Fruit fly (Drosophila melanogaster): ENCODE measurements around the gene mei-38.

Gene mei-38

dm6 chrX:1466505-1467381, 10.1 kb upstream of the mei-38 start (continued):
- TF ChIP-seq Meics (GFP tag; optimal IDR thresholded peaks at IDR 0.05) = peak; percentile 29
- no peak for TF ChIP-seq sens (GFP tag)
- TF ChIP-seq Drgx (GFP tag; IDR thresholded peaks at IDR 0.05) = peak; percentile 41; the same call in 1 of the 2 replicates
- peak; percentile 49; the same call in 1 of the 2 replicates for TF ChIP-seq MBD-R2 (GFP tag; IDR thresholded peaks at IDR 0.05)
- TF ChIP-seq tgo (GFP tag; IDR thresholded peaks at IDR 0.05) = no peak
- no peak for TF ChIP-seq CG8290 (GFP tag; optimal IDR thresholded peaks at IDR 0.05)
- TF ChIP-seq CG8290 (tag; optimal IDR thresholded peaks at IDR 0.05) = peak in 1 of 2 experiments; percentile 30
- TF ChIP-seq CG43689 (GFP tag; IDR thresholded peaks at IDR 0.05) = no peak
- TF ChIP-seq CG11456 (GFP tag; IDR thresholded peaks at IDR 0.05) = no peak
- no peak for TF ChIP-seq row (GFP tag; IDR thresholded peaks at IDR 0.05)
- no peak for TF ChIP-seq CG1603 (tag; optimal IDR thresholded peaks at IDR 0.05)
- TF ChIP-seq btn (GFP tag; optimal IDR thresholded peaks at IDR 0.05) = no peak
- TF ChIP-seq CG6791 (GFP tag; IDR thresholded peaks at IDR 0.05; ENCODE audit: partially characterized antibody) = 0 out of 3 replicates have a peak, but pooled peaks have one; percentile 9
- TF ChIP-seq CG11504 (tag; optimal IDR thresholded peaks at IDR 0.05) = no peak
- TF ChIP-seq CG10565 (GFP tag; optimal IDR thresholded peaks at IDR 0.05) = no peak
- no peak for TF ChIP-seq caup (GFP tag; optimal IDR thresholded peaks at IDR 0.05; ENCODE audit: severe bottlenecking)
- no peak for TF ChIP-seq Dek (tag; optimal IDR thresholded peaks at IDR 0.05)
- TF ChIP-seq CG6683 (GFP tag; optimal IDR thresholded peaks at IDR 0.05) = no peak
- no peak for TF ChIP-seq CG17912 (GFP tag; optimal IDR thresholded peaks at IDR 0.05)
- no peak for TF ChIP-seq Elba2 (GFP tag; optimal IDR thresholded peaks at IDR 0.05)
- no peak for TF ChIP-seq CG7839 (tag; optimal IDR thresholded peaks at IDR 0.05)
- TF ChIP-seq Hr78 (GFP tag; optimal IDR thresholded peaks at IDR 0.05) = peak in 1 of 2 experiments; percentile 8
- TF ChIP-seq Dip2 (GFP tag; IDR thresholded peaks at IDR 0.05) = no peak
- no peak for TF ChIP-seq E2f1 (GFP tag; IDR thresholded peaks at IDR 0.05)
- TF ChIP-seq Aef1 (GFP tag; IDR thresholded peaks at IDR 0.05) = peak; percentile 42; the same call in 1 of the 3 replicates
- no peak for TF ChIP-seq CG8089 (GFP tag; optimal IDR thresholded peaks at IDR 0.05)
- TF ChIP-seq cwo (GFP tag; optimal IDR thresholded peaks at IDR 0.05) = peak; percentile 90
- TF ChIP-seq CG18599 (GFP tag; optimal IDR thresholded peaks at IDR 0.05) = peak; percentile 50
- no peak for TF ChIP-seq Dad (GFP tag; optimal IDR thresholded peaks at IDR 0.05)
- no peak for TF ChIP-seq CG33213 (GFP tag; optimal IDR thresholded peaks at IDR 0.05)
- TF ChIP-seq CG31365 (tag; optimal IDR thresholded peaks at IDR 0.05) = no peak
- peak; percentile 87 for TF ChIP-seq Med (GFP tag)
- no peak for TF ChIP-seq CG12744 (GFP tag; optimal IDR thresholded peaks at IDR 0.05)
- no peak for TF ChIP-seq CG10654 (GFP tag; optimal IDR thresholded peaks at IDR 0.05)
- peak; percentile 11 for TF ChIP-seq Hand (GFP tag; optimal IDR thresholded peaks at IDR 0.05)
- TF ChIP-seq BEAF-32 (GFP tag; optimal IDR thresholded peaks at IDR 0.05) = peak; percentile 3
- TF ChIP-seq ci (GFP tag; IDR thresholded peaks at IDR 0.05) = no peak
- TF ChIP-seq mld (GFP tag; IDR thresholded peaks at IDR 0.05; ENCODE audit: partially characterized antibody) = no peak
- peak in 1 of 2 experiments; percentile 22 for TF ChIP-seq Trl (optimal IDR thresholded peaks at IDR 0.05)
- TF ChIP-seq Trl (GFP tag; optimal IDR thresholded peaks at IDR 0.05) = no peak
- no peak for TF ChIP-seq Spps (tag; optimal IDR thresholded peaks at IDR 0.05)
- TF ChIP-seq MESR4 (GFP tag; optimal IDR thresholded peaks at IDR 0.05) = no peak
- TF ChIP-seq CG32532 (GFP tag; IDR thresholded peaks at IDR 0.05) = peak; percentile 34; the same call in 1 of the 2 replicates
- TF ChIP-seq crp (GFP tag; optimal IDR thresholded peaks at IDR 0.05) = peak in 1 of 2 experiments; percentile 71
- TF ChIP-seq ewg (GFP tag; optimal IDR thresholded peaks at IDR 0.05) = no peak
- TF ChIP-seq Myb (GFP tag; optimal IDR thresholded peaks at IDR 0.05) = no peak
- peak; percentile 68 for TF ChIP-seq CG10543 (GFP tag; optimal IDR thresholded peaks at IDR 0.05)
- TF ChIP-seq CG34376 (GFP tag; optimal IDR thresholded peaks at IDR 0.05) = peak; percentile 71
- TF ChIP-seq CG17612 (GFP tag; IDR thresholded peaks at IDR 0.05) = no peak
